Worm (Caenorhabditis elegans): ENCODE results near the gene C24H12.6.

DNA sequence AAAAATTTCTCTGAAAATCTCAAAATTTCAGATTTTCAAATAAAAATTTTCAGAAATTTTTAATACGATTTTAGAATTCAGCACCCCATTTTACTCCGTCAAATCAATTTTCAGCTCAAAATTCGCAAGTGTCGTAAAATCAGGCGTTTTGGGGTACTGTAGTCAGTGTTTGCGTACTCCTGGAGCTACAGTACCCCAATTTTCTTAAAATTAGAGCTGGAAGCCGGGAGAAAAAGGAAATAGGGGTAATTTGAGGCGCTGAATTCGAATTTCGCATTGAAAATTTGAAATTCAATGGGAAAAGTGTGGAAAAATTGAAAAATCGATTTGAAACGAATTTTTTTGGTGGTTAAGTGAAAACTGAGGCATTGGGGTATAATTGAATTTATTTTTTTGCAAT is 42.6 kb upstream of the C24H12.6 start:
- TF ChIP-seq nhr-77 (tag; optimal IDR thresholded peaks at IDR 0.05): no peak
- no peak for TF ChIP-seq nhr-6 (tag; optimal IDR thresholded peaks at IDR 0.05)
- no peak for TF ChIP-seq ama-1 (optimal IDR thresholded peaks at IDR 0.05)
- TF ChIP-seq elt-3 (tag; optimal IDR thresholded peaks at IDR 0.05): no peak
- no peak for TF ChIP-seq C34F6.9 (tag; optimal IDR thresholded peaks at IDR 0.05)
- TF ChIP-seq unc-39 (tag; optimal IDR thresholded peaks at IDR 0.05): no peak
- no peak for TF ChIP-seq mdl-1 (tag; optimal IDR thresholded peaks at IDR 0.05)

All from whole organism, L2 larva.